Worm (Caenorhabditis elegans) whole organism, L1 larva: Measurements from ENCODE around the gene psf-1.

Source experiments
- jun-1 ChIP-seq: fragments of 150-350 bp; optimal IDR thresholded peaks from 2 replicates; lab custom pipeline; 2014; ENCODE audit warnings: missing biosample characterization, missing genetic modification reagents, missing genetic modification characterization
- lsy-2 ChIP-seq, 2 experiments: fragments of 150-350 bp; optimal IDR thresholded peaks; 2 replicates each; lab custom pipeline; 2014; ENCODE audit warnings: missing biosample characterization in 2 of 2, missing genetic modification characterization in 2 of 2
- snpc-4 ChIP-seq: fragments of 150-350 bp; optimal IDR thresholded peaks from 2 replicates; lab custom pipeline; 2014; ENCODE audit warnings: missing biosample characterization, missing genetic modification characterization

DNA sequence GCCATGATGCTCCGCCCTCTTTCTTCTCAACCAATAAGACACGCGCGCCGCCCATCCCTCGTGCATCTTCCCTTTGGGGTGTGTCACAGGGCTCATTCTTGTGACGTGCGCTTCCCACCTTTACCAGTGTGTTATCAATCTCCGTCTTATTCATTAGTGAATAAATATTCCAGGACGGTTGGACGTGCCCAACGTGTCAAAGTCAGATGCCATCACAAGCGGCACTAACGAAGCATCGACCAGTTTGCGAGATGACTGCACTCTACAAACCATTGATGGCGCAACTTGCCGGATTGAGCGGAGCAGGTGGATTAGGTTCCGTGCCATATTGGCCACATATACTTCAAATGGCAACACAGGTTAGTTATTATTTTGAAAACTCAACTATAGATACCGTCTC is 8.3 kb upstream of the psf-1 start:
- no peak for TF ChIP-seq lsy-2 (tag; optimal IDR thresholded peaks at IDR 0.05; lab: Kevin White, UChicago)
- no peak for TF ChIP-seq jun-1 (tag; lab: Kevin White, UChicago)
- TF ChIP-seq snpc-4 = no peak
